Worm (Caenorhabditis elegans): Measurements from ENCODE around the gene EEED8.4.

EEED8.4 gene

DNA sequence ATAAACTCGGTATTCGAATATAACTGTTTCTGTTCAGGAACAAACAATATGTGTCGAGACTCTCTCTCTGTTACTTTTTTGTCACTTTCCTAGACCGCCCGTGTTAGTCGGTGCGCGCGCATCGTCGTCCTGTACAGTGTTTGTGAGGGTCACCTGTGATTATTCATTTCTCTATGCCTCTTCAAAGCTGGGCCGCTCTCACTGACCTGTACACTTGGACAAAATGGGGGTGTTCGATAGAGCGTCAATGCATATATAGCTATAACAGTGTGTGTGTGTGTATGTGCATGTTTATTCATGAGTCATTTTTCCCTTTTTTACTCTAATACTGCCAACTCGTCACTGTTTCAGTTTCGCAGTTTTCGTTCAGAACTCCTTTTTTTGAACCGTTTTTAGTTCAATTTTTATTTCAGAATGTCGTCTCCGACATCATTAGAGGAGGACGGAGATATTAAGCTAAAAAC, 29.5 kb upstream of the EEED8.4 start, which contains the start of gene pkc-3:
pkc-3 (plus strand) TSS at position 414 of the 464 bp plus-strand sequence.
- peak; percentile 41 for TF ChIP-seq hmg-4 (GFP tag; optimal IDR thresholded peaks at IDR 0.05)
- TF ChIP-seq tra-4 (tag; optimal IDR thresholded peaks at IDR 0.05) = no peak
- TF ChIP-seq flt-1 (GFP tag; IDR thresholded peaks at IDR 0.05) = no peak

DNA sequence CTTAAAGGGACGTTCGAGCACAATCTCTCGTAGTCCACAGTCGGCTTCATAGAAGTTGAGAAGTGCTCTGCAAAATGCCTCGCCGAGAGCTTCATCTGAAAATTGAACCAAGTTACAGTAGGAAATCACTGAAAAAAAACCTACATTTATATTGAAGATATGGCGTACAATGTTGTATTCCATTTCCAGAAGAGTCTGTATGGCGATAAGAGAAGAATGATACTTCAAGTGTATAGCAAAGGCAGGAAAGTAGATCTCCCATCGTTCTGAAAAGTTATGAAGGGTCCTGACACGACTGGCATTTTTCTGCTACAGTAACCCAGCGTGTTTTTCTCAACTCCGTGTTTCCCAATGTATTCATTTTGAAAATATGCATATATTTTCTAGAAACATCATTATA, 24.8 kb upstream of the EEED8.4 start:
- no peak for TF ChIP-seq hnd-1 (tag; optimal IDR thresholded peaks at IDR 0.05)
- TF ChIP-seq B0310.2 (tag; optimal IDR thresholded peaks at IDR 0.05) = no peak
- TF ChIP-seq ceh-36 (tag; optimal IDR thresholded peaks at IDR 0.05) = no peak
- no peak for TF ChIP-seq tra-4 (tag; optimal IDR thresholded peaks at IDR 0.05)
- no peak for TF ChIP-seq hmbx-1 (tag; optimal IDR thresholded peaks at IDR 0.05)
- TF ChIP-seq sea-1 (GFP tag; conservative IDR thresholded peaks at IDR 0.05) = no peak
- no peak for TF ChIP-seq ceh-13 (GFP tag; optimal IDR thresholded peaks at IDR 0.05)
- no peak for TF ChIP-seq ets-7 (tag; optimal IDR thresholded peaks at IDR 0.05)
- no peak for TF ChIP-seq pes-1 (GFP tag; IDR thresholded peaks at IDR 0.05)

DNA sequence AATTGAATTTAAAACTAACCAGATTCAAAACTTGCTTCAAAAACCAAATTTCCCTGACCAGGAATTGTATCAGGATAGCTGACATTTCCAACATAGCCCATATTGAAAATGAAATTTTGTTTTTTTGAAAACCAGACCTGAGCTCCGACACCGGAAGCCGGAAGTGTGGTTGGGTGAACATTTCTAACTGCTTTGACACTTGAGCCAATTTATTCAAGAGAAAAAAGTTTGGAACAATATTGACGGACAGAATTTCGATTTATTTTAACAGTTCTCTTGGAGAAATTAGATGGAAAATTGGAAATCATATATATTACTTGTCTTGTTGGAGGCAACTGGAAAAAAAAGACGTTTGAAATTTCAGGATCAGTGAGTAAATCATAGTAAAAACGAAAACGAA, 21.9 kb upstream of the EEED8.4 start, which contains the start of gene ccpp-6:
ccpp-6 (minus strand) TSS at position 101 of the 400 bp plus-strand sequence.
- TF ChIP-seq tbx-11 (GFP tag; IDR thresholded peaks at IDR 0.05) (no peak), tbx-37 (GFP tag; conservative IDR thresholded peaks at IDR 0.05) (no peak), ets-7 (tag; optimal IDR thresholded peaks at IDR 0.05) (no peak), hmbx-1 (tag; optimal IDR thresholded peaks at IDR 0.05) (no peak), flt-1 (GFP tag; IDR thresholded peaks at IDR 0.05) (no peak), hmg-4 (GFP tag; optimal IDR thresholded peaks at IDR 0.05) (no peak), hnd-1 (tag; optimal IDR thresholded peaks at IDR 0.05) (no peak), sea-1 (GFP tag; conservative IDR thresholded peaks at IDR 0.05) (no peak), ama-1 (optimal IDR thresholded peaks at IDR 0.05) (no peak), tra-4 (tag; optimal IDR thresholded peaks at IDR 0.05) (no peak), scrt-1 (GFP tag; IDR thresholded peaks at IDR 0.05) (no peak), B0310.2 (tag; optimal IDR thresholded peaks at IDR 0.05) (no peak), ceh-36 (tag; optimal IDR thresholded peaks at IDR 0.05) (no peak), aly-1 (tag; optimal IDR thresholded peaks at IDR 0.05) (no peak), pes-1 (GFP tag; IDR thresholded peaks at IDR 0.05) (no peak), F13C5.2 (tag; optimal IDR thresholded peaks at IDR 0.05) (no peak)

DNA sequence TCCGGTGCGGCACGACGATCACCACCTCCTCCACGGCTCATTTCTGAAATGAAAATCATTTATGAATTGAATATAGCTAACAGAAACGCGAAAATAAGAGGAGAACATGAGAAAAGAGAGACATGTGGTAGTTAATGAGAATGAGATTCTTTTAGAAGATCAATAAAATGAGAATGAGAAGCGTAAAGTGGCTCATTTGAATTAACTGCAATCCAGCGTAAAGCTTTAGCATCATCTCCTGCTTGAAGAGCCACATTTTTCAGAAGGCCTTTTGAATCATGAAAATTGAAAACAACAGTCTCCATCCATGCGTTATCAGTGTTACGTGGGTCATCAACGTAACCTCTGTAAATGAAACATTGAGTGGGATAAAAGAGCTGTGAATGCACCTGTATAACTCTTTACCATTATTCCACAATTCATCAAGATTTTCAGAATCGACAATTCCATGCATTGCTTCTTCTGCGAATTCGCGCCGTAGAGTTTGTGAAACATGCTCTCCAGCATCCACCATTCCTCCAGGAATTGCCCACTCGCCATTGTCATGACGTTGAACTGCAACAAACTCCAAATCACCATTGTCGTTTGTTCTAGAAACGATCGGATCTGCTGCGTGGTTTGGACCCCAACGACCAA, 20.2 kb upstream of the EEED8.4 start, which contains the start of gene rsp-4:
rsp-4 (minus strand) TSS at position 51 of the 636 bp plus-strand sequence.
- no peak for TF ChIP-seq hmbx-1 (tag; optimal IDR thresholded peaks at IDR 0.05)
- no peak for TF ChIP-seq B0310.2 (tag; optimal IDR thresholded peaks at IDR 0.05)
- TF ChIP-seq tbx-37 (GFP tag; conservative IDR thresholded peaks at IDR 0.05) = no peak
- no peak for TF ChIP-seq ets-7 (tag; optimal IDR thresholded peaks at IDR 0.05)
- TF ChIP-seq scrt-1 (GFP tag; IDR thresholded peaks at IDR 0.05) = no peak
- no peak for TF ChIP-seq pes-1 (GFP tag; IDR thresholded peaks at IDR 0.05)
- TF ChIP-seq sea-1 (GFP tag; conservative IDR thresholded peaks at IDR 0.05) = no peak
- TF ChIP-seq tra-4 (tag; optimal IDR thresholded peaks at IDR 0.05) = no peak
- no peak for TF ChIP-seq aly-1 (tag; optimal IDR thresholded peaks at IDR 0.05)
- no peak for TF ChIP-seq flt-1 (GFP tag; IDR thresholded peaks at IDR 0.05)
- TF ChIP-seq F13C5.2 (tag; optimal IDR thresholded peaks at IDR 0.05) = no peak

DNA sequence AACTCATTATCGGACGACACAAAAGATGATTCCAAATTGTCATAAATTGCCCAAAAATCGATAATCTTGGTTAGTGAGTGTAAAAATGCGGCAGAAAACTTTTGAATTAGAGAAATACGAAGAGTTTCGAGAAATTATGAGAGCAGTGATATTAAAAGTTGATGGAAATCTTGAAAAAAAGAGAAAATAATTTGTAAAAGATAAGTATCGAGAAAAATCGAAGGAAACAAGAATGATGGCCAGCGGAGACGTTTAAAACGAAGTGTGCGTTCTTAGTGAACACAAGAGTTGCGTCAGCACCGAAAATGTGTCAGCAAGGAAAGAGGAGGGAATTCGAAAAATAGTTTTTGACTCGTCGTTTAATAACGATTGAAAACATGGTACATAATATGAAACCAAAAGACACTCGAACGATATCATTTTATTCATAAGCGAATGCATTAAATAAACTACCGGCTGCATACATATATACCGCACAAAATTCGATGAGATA, 19.2 kb upstream of the EEED8.4 start, which contains the start of gene ndx-6:
ndx-6 (minus strand) TSS at position 51 of the 493 bp plus-strand sequence.
- TF ChIP-seq pes-1 (GFP tag; IDR thresholded peaks at IDR 0.05) (peak; percentile 66), ets-7 (tag; optimal IDR thresholded peaks at IDR 0.05) (peak; percentile 20), hnd-1 (tag; optimal IDR thresholded peaks at IDR 0.05) (no peak), hmg-4 (GFP tag; optimal IDR thresholded peaks at IDR 0.05) (no peak), tbx-37 (GFP tag; conservative IDR thresholded peaks at IDR 0.05) (peak; percentile 45; the same call in 1 of the 2 replicates), B0310.2 (tag; optimal IDR thresholded peaks at IDR 0.05) (no peak), ama-1 (optimal IDR thresholded peaks at IDR 0.05) (no peak), hmbx-1 (tag; optimal IDR thresholded peaks at IDR 0.05) (peak; percentile 7), F13C5.2 (tag; optimal IDR thresholded peaks at IDR 0.05) (peak; percentile 56), tbx-11 (GFP tag; IDR thresholded peaks at IDR 0.05) (no peak), tra-4 (tag; optimal IDR thresholded peaks at IDR 0.05) (no peak), ceh-13 (GFP tag; optimal IDR thresholded peaks at IDR 0.05) (no peak), sea-1 (GFP tag; conservative IDR thresholded peaks at IDR 0.05) (no peak), flt-1 (GFP tag; IDR thresholded peaks at IDR 0.05) (no peak), scrt-1 (GFP tag; IDR thresholded peaks at IDR 0.05) (no peak), aly-1 (tag; optimal IDR thresholded peaks at IDR 0.05) (no peak), ceh-36 (tag; optimal IDR thresholded peaks at IDR 0.05) (peak; percentile 30)

DNA sequence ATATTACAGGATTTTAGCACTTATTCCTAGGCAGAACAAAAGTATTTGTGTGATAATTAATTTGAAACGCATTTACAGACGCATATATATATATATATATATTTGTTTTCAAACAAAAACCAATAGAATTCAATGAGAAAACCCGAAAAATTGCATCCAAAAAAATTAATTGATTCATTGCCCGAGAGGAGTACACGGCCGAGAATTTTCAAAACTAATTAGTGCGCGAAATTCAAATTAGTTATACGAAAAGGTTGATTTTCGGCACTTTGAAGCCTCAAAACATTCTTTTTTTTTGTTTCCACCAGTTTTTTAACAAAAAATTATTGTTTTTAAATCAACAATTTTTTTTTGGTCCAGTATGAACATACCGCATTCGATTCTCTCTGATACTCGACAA, 17.7 kb upstream of the EEED8.4 start:
- TF ChIP-seq ama-1 (optimal IDR thresholded peaks at IDR 0.05) (no peak), flt-1 (GFP tag; IDR thresholded peaks at IDR 0.05) (no peak), ceh-13 (GFP tag; optimal IDR thresholded peaks at IDR 0.05) (no peak), hnd-1 (tag; optimal IDR thresholded peaks at IDR 0.05) (no peak), B0310.2 (tag; optimal IDR thresholded peaks at IDR 0.05) (no peak), ets-7 (tag; optimal IDR thresholded peaks at IDR 0.05) (no peak), tbx-11 (GFP tag; IDR thresholded peaks at IDR 0.05) (no peak), hmg-4 (GFP tag; optimal IDR thresholded peaks at IDR 0.05) (no peak), F13C5.2 (tag; optimal IDR thresholded peaks at IDR 0.05) (no peak), scrt-1 (GFP tag; IDR thresholded peaks at IDR 0.05) (no peak), hmbx-1 (tag; optimal IDR thresholded peaks at IDR 0.05) (no peak), sea-1 (GFP tag; conservative IDR thresholded peaks at IDR 0.05) (no peak), aly-1 (tag; optimal IDR thresholded peaks at IDR 0.05) (no peak), tbx-37 (GFP tag; conservative IDR thresholded peaks at IDR 0.05) (no peak), tra-4 (tag; optimal IDR thresholded peaks at IDR 0.05) (no peak), ceh-36 (tag; optimal IDR thresholded peaks at IDR 0.05) (no peak), pes-1 (GFP tag; IDR thresholded peaks at IDR 0.05) (no peak)

DNA sequence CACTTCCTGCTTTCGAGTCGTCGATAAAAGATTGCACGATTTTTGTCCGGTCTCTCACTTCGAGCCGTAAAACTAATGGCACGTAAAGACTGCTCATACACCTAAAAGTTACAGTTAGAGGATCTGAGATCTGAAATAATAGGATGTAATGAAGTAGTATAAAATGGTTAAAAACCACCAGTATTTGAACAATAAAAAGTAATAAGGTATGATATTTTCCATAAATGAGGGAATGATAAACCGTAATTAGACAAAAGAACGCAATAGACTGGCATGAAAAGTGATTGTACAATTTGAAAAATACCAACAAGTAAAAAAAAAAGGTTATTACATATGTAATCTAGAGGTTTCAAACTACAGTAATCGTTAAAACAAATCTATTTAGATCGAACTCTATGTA, 16.0 kb upstream of the EEED8.4 start, which contains the start of gene brap-2:
brap-2 (minus strand) TSS at position 101 of the 400 bp plus-strand sequence.
- TF ChIP-seq ceh-36 (tag; optimal IDR thresholded peaks at IDR 0.05) (no peak), F13C5.2 (tag; optimal IDR thresholded peaks at IDR 0.05) (no peak), scrt-1 (GFP tag; IDR thresholded peaks at IDR 0.05) (no peak), tbx-11 (GFP tag; IDR thresholded peaks at IDR 0.05) (no peak), flt-1 (GFP tag; IDR thresholded peaks at IDR 0.05) (no peak), pes-1 (GFP tag; IDR thresholded peaks at IDR 0.05) (no peak), ets-7 (tag; optimal IDR thresholded peaks at IDR 0.05) (no peak), hmbx-1 (tag; optimal IDR thresholded peaks at IDR 0.05) (no peak)
